Fruit fly (Drosophila melanogaster): ENCODE measurements around the gene brk.

Gene brk

DNA sequence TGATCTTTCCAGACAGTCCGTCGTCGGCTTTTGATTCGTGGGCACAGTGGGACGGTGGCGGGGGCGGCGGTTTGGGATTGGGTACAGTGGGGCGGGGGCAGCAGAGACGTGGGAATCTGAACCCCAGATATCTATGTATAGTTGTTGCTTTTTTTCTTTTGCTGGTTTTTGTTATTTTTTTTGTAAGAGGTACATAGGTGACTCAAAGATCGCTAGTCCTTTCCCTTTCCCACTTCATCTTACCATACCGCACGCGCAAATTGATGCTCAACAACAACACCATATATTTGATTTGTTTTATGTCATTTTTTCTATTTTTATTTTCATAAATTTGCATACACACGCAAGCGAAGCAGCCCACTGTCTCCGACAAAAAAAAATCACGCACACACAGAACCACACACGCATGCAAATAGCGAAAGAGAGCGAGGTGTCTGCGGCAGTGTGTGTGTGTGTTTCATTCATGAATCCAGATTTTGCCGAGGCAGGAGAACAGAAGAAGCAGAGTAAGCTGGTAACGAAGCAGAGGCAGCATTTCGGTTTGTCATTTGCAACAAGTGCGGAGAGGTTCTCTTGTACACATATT is 1.9 kb upstream of the brk start (continued):
- no peak for TF ChIP-seq maf-S (GFP tag; optimal IDR thresholded peaks at IDR 0.05)
- TF ChIP-seq Gsc (GFP tag; IDR thresholded peaks at IDR 0.05), result 0 out of 2 replicates have a peak, but pooled peaks have one; percentile 16
- no peak for TF ChIP-seq shn (GFP tag; optimal IDR thresholded peaks at IDR 0.05)
- TF ChIP-seq CG10979 (tag; optimal IDR thresholded peaks at IDR 0.05), result peak; percentile 65
- peak; percentile 22 for TF ChIP-seq odd (GFP tag; optimal IDR thresholded peaks at IDR 0.05)
- TF ChIP-seq CG10431 (GFP tag; optimal IDR thresholded peaks at IDR 0.05), result no peak
- no peak for TF ChIP-seq MESR4 (GFP tag; optimal IDR thresholded peaks at IDR 0.05)
- TF ChIP-seq ro (GFP tag; IDR thresholded peaks at IDR 0.05), result no peak
- TF ChIP-seq Ptx1 (GFP tag; IDR thresholded peaks at IDR 0.05), result peak; percentile 65
- peak; percentile 65; the same call in 1 of the 2 replicates for TF ChIP-seq CG32767 (GFP tag; IDR thresholded peaks at IDR 0.05)
- TF ChIP-seq bcd (GFP tag; optimal IDR thresholded peaks at IDR 0.05), result peak; percentile 54
- TF ChIP-seq HmgD (GFP tag; optimal IDR thresholded peaks at IDR 0.05), result no peak
- peak; percentile 49 for TF ChIP-seq CG4820 (GFP tag; optimal IDR thresholded peaks at IDR 0.05)
- no peak for TF ChIP-seq Lpt (GFP tag; optimal IDR thresholded peaks at IDR 0.05)
- TF ChIP-seq rib (GFP tag; IDR thresholded peaks at IDR 0.05), result no peak
- no peak; the same call in 1 of the 2 replicates for TF ChIP-seq peb (GFP tag; IDR thresholded peaks at IDR 0.05)
- TF ChIP-seq CG14860 (GFP tag; IDR thresholded peaks at IDR 0.05; ENCODE audit: partially characterized antibody), result no peak
- peak; percentile 26 for TF ChIP-seq CG17802 (tag; optimal IDR thresholded peaks at IDR 0.05)
- TF ChIP-seq CG3163 (GFP tag; optimal IDR thresholded peaks at IDR 0.05), result peak; percentile 26
- TF ChIP-seq crc (GFP tag; optimal IDR thresholded peaks at IDR 0.05), result no peak
- peak; percentile 45 for TF ChIP-seq CG6654 (GFP tag; optimal IDR thresholded peaks at IDR 0.05)
- no peak for TF ChIP-seq aop (GFP tag; IDR thresholded peaks at IDR 0.05)
- no peak for TF ChIP-seq CG8478 (optimal IDR thresholded peaks at IDR 0.05)
- 0 out of 3 replicates have a peak, but pooled peaks have one; percentile 41 for TF ChIP-seq Dbx (GFP tag; IDR thresholded peaks at IDR 0.05)
- peak; percentile 83 for TF ChIP-seq crol (GFP tag; IDR thresholded peaks at IDR 0.05)
- peak; percentile 53 for TF ChIP-seq CG2875 (GFP tag; optimal IDR thresholded peaks at IDR 0.05)
- no peak for TF ChIP-seq sug (tag; optimal IDR thresholded peaks at IDR 0.05)
- no peak for TF ChIP-seq Sry-δ (GFP tag; optimal IDR thresholded peaks at IDR 0.05)
- peak; percentile 25 for TF ChIP-seq CG10267 (tag; optimal IDR thresholded peaks at IDR 0.05)
- TF ChIP-seq CG6813 (GFP tag; optimal IDR thresholded peaks at IDR 0.05), result peak; percentile 48
- TF ChIP-seq YL-1 (GFP tag; optimal IDR thresholded peaks at IDR 0.05), result no peak
- no peak for TF ChIP-seq hkb (optimal IDR thresholded peaks at IDR 0.05)
- peak; percentile 58 for TF ChIP-seq hkb (GFP tag; IDR thresholded peaks at IDR 0.05)
- TF ChIP-seq Sox102F (GFP tag; optimal IDR thresholded peaks at IDR 0.05), result peak; percentile 54
- no peak for TF ChIP-seq CG6765 (GFP tag; optimal IDR thresholded peaks at IDR 0.05)
- TF ChIP-seq CG18619 (GFP tag; optimal IDR thresholded peaks at IDR 0.05), result peak; percentile 58
- peak; percentile 72 for TF ChIP-seq Drgx (GFP tag; IDR thresholded peaks at IDR 0.05)
- peak; percentile 35 for TF ChIP-seq Atf-2 (GFP tag; optimal IDR thresholded peaks at IDR 0.05)
- TF ChIP-seq CG7786 (GFP tag; optimal IDR thresholded peaks at IDR 0.05), result no peak
- peak; percentile 50 for TF ChIP-seq CG17359 (tag; optimal IDR thresholded peaks at IDR 0.05)
- TF ChIP-seq Nf-YC (tag; optimal IDR thresholded peaks at IDR 0.05), result peak; percentile 51
- TF ChIP-seq dati (GFP tag; IDR thresholded peaks at IDR 0.05), result no peak
- no peak for TF ChIP-seq CG16813 (GFP tag; IDR thresholded peaks at IDR 0.05; ENCODE audit: partially characterized antibody)
- TF ChIP-seq Spps (tag; optimal IDR thresholded peaks at IDR 0.05), result peak; percentile 55
- TF ChIP-seq CG33557 (GFP tag; optimal IDR thresholded peaks at IDR 0.05), result peak; percentile 22
- TF ChIP-seq Mad (GFP tag; optimal IDR thresholded peaks at IDR 0.05), result no peak
- no peak for TF ChIP-seq exex (tag; optimal IDR thresholded peaks at IDR 0.05)
- peak; percentile 13 for TF ChIP-seq fd64A (GFP tag; optimal IDR thresholded peaks at IDR 0.05)
- no peak for TF ChIP-seq chm (GFP tag; IDR thresholded peaks at IDR 0.05)
- TF ChIP-seq CG14014 (GFP tag; IDR thresholded peaks at IDR 0.05), result peak; percentile 42; the same call in 1 of the 2 replicates
- TF ChIP-seq BtbVII (GFP tag; optimal IDR thresholded peaks at IDR 0.05), result peak; percentile 25
